Worm (Caenorhabditis elegans): ENCODE results near the gene R10E9.2.
A peak's percentile ranks its signal among the peaks of the same experiment; 100 is the strongest.

ce11 chrIII:3921646-3922328, 42.4 kb downstream of the R10E9.2 start, which contains the start of the genes metl-6 and nit-1:
- TF ChIP-seq ama-1 (optimal IDR thresholded peaks at IDR 0.05) (no peak), ceh-82 (tag; optimal IDR thresholded peaks at IDR 0.05) (no peak), lin-14 (GFP tag; optimal IDR thresholded peaks at IDR 0.05) (no peak), dpl-1 (GFP tag; optimal IDR thresholded peaks at IDR 0.05) (peak; percentile 65 to 88 (median 78))

All from whole organism, L1 larva.